Worm (Caenorhabditis elegans) whole organism, L2 larva: ENCODE results near the gene dhs-7.

ENCODE experiments used
- F13H6.1 ChIP-seq: sonication (generic microtip); optimal IDR thresholded peaks from 2 replicates; lab custom pipeline; 2016; ENCODE audit warnings: missing genetic modification characterization, missing compliant biosample characterization
- R02D3.7 ChIP-seq: fragments of 150-350 bp; optimal IDR thresholded peaks from 2 replicates; lab custom pipeline; 2014; ENCODE audit warnings: missing biosample characterization, missing genetic modification characterization
- Y55F3AM.14 ChIP-seq: fragments of 200-800 bp; sonication (Bioruptor generic); optimal IDR thresholded peaks from 2 replicates; lab custom pipeline; 2018; ENCODE audit warnings: mild to moderate bottlenecking, missing genetic modification characterization, missing compliant biosample characterization
- aly-2 ChIP-seq: fragments of 150-350 bp; optimal IDR thresholded peaks from 2 replicates; lab custom pipeline; 2014; ENCODE audit warnings: missing biosample characterization, missing genetic modification characterization
- blmp-1 ChIP-seq: sonication (generic microtip); optimal IDR thresholded peaks from 2 replicates; lab custom pipeline; 2017; ENCODE audit warnings: missing genetic modification characterization, mild to moderate bottlenecking, missing compliant biosample characterization, antibody characterized with exemption, moderate library complexity; ENCODE audit not compliant: insufficient read depth
- ceh-16 ChIP-seq: fragments of 150-350 bp; optimal IDR thresholded peaks from 2 replicates; lab custom pipeline; 2014; ENCODE audit warnings: missing biosample characterization, missing genetic modification characterization
- crh-2 ChIP-seq: sonication (generic microtip); optimal IDR thresholded peaks from 2 replicates; lab custom pipeline; 2017; ENCODE audit warnings: missing biosample characterization, missing genetic modification characterization
- egl-27 ChIP-seq: sonication (generic microtip); optimal IDR thresholded peaks from 3 replicates; lab custom pipeline; 2017; ENCODE audit warnings: missing biosample characterization, missing genetic modification reagents, missing genetic modification characterization
- elt-3 ChIP-seq: sonication (generic microtip); optimal IDR thresholded peaks from 2 replicates; lab custom pipeline; 2017; ENCODE audit warnings: missing biosample characterization, missing genetic modification characterization
- fos-1 ChIP-seq: fragments of 150-350 bp; optimal IDR thresholded peaks from 2 replicates; lab custom pipeline; 2014; ENCODE audit warnings: missing biosample characterization, missing genetic modification characterization
- lin-11 ChIP-seq: fragments of 150-350 bp; sonication (generic microtip); optimal IDR thresholded peaks from 2 replicates; lab custom pipeline; 2014; ENCODE audit warnings: missing biosample characterization, missing genetic modification characterization, inconsistent platforms, mixed read lengths
- lsy-2 ChIP-seq, 2 experiments: fragments of 150-350 bp in 1 of 2; sonication (generic microtip) in 1 of 2; optimal IDR thresholded peaks; 2 replicates each; lab custom pipeline; 2014 to 2017; ENCODE audit warnings: missing biosample characterization in 2 of 2, missing genetic modification characterization in 2 of 2
- mdl-1 ChIP-seq, 2 experiments: fragments of 150-350 bp in 1 of 2; sonication (generic microtip) in 1 of 2; optimal IDR thresholded peaks; 2 replicates each; lab custom pipeline; 2017; ENCODE audit warnings: missing biosample characterization in 2 of 2, missing genetic modification characterization in 2 of 2
- nhr-12 ChIP-seq: fragments of 150-350 bp; optimal IDR thresholded peaks from 2 replicates; lab custom pipeline; 2014; ENCODE audit warnings: missing biosample characterization, missing genetic modification characterization
- nhr-129 ChIP-seq: fragments of 150-350 bp; optimal IDR thresholded peaks from 2 replicates; lab custom pipeline; 2014; ENCODE audit warnings: missing biosample characterization, missing genetic modification characterization
- nhr-25 ChIP-seq: fragments of 150-350 bp; sonication (generic microtip); optimal IDR thresholded peaks from 3 replicates; lab custom pipeline; 2014; ENCODE audit warnings: missing biosample characterization, missing genetic modification characterization
- sem-4 ChIP-seq: fragments of 150-350 bp; optimal IDR thresholded peaks from 2 replicates; lab custom pipeline; 2014; ENCODE audit warnings: missing biosample characterization, missing genetic modification reagents, missing genetic modification characterization
- skn-1 ChIP-seq: sonication (generic microtip); optimal IDR thresholded peaks from 2 replicates; lab custom pipeline; 2017; ENCODE audit warnings: missing biosample characterization, missing genetic modification characterization
- sma-3 ChIP-seq: sonication (generic microtip); optimal IDR thresholded peaks from 2 replicates; lab custom pipeline; 2016; ENCODE audit warnings: missing genetic modification reagents, missing genetic modification characterization, missing compliant biosample characterization
- sma-9 ChIP-seq, 2 experiments: fragments of 150-350 bp in 1 of 2; sonication (generic microtip) in 1 of 2; optimal IDR thresholded peaks; 2 replicates each; lab custom pipeline; 2014 to 2016; ENCODE audit warnings: missing genetic modification characterization in 2 of 2, mild to moderate bottlenecking in 1 of 2, missing biosample characterization in 1 of 2, missing compliant biosample characterization in 1 of 2, missing genetic modification reagents in 1 of 2, moderate library complexity in 1 of 2
- snpc-4 ChIP-seq: fragments of 150-350 bp; optimal IDR thresholded peaks from 2 replicates; lab custom pipeline; 2014; ENCODE audit warnings: missing biosample characterization, missing genetic modification characterization
- unc-62 ChIP-seq: fragments of 150-350 bp; optimal IDR thresholded peaks from 2 replicates; lab custom pipeline; 2014; ENCODE audit warnings: missing biosample characterization, missing genetic modification reagents, missing genetic modification characterization
- zag-1 ChIP-seq: fragments of 150-350 bp; optimal IDR thresholded peaks from 2 replicates; lab custom pipeline; 2014; ENCODE audit warnings: missing biosample characterization, missing genetic modification characterization
- ztf-11 ChIP-seq: sonication (generic microtip); optimal IDR thresholded peaks from 2 replicates; lab custom pipeline; 2017; ENCODE audit warnings: missing biosample characterization, missing genetic modification characterization
- ztf-4 ChIP-seq: fragments of 150-350 bp; optimal IDR thresholded peaks from 2 replicates; lab custom pipeline; 2014; ENCODE audit warnings: missing biosample characterization, missing genetic modification characterization

The dhs-7 gene

DNA sequence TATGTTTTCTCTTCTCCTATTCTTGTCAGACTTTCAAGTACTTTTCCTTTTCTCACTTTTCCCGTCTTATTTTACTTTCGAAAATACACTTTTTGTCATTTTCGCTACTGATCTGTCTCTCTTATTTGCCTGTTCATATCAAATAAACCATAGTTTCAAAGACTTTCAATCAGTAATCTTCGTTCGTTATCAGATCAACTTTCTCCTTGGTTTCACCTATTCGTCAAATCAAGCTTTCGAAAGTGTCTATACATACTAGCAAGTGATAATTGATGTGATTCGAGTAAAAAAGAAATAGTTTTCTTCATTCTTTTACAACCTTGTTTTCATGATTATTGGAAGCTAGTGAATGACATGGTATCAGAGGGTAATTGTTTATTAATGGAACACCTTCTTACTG lies 34.5 kb upstream of the dhs-7 start:
- TF ChIP-seq unc-62 (GFP tag; lab: Kevin White, UChicago) (no peak), blmp-1 (tag; lab: Kevin White, UChicago) (peak; percentile 79), sma-3 (peak; percentile 28)

ce11 chrII:7239705-7240104 lies 31.4 kb upstream of the dhs-7 start:
- TF ChIP-seq nhr-25 (tag; lab: Kevin White, UChicago) (peak; percentile 15), F13H6.1 (tag; lab: Kevin White, UChicago) (no peak)

DNA sequence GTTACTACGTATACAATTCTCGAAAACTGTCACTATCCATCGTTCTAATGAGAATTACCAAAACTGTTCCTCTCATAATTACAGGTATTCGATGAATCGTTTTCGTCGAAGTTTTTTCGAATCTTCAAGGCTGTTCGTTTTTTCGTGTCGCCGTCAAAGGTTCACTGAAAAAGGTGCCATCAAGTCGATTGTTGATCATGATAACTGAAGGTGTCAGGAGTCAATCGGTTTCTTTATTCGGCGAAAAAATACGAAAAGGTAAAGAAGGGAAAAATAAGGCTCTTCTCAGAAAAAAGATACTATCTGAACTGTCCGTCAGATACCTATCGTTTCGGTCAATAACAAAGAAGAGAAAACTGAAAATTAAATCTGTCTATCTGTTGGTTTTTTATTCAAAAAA lies 30.5 kb upstream of the dhs-7 start:
- no peak for TF ChIP-seq ztf-11 (tag; lab: Kevin White, UChicago)
- TF ChIP-seq ceh-16: peak; percentile 67

ce11 chrII:7238248-7238647 lies 30.0 kb upstream of the dhs-7 start, which contains the start of gene aqp-1:
TSS of gene aqp-1 (minus strand) at chrII:7238349.
- TF ChIP-seq sma-9 (GFP tag; optimal IDR thresholded peaks at IDR 0.05; lab: Kevin White, UChicago): peak; percentile 78
- no peak for TF ChIP-seq sma-9 (tag; optimal IDR thresholded peaks at IDR 0.05; lab: Kevin White, UChicago)
- no peak for TF ChIP-seq ztf-4 (tag; lab: Kevin White, UChicago)
- TF ChIP-seq crh-2 (tag; lab: Kevin White, UChicago): peak; percentile 68
- peak; percentile 21 for TF ChIP-seq sma-3
- TF ChIP-seq fos-1 (tag; lab: Kevin White, UChicago): peak; percentile 40
- peak in 1 of 2 experiments; percentile 17 for TF ChIP-seq mdl-1 (tag; optimal IDR thresholded peaks at IDR 0.05; lab: Kevin White, UChicago)
- peak; percentile 24 for TF ChIP-seq F13H6.1 (tag; lab: Kevin White, UChicago)
- no peak for TF ChIP-seq ztf-11 (tag; lab: Kevin White, UChicago)

ce11 chrII:7236937-7237336 lies 28.7 kb upstream of the dhs-7 start:
- TF ChIP-seq mdl-1 (tag; optimal IDR thresholded peaks at IDR 0.05; lab: Kevin White, UChicago) (no peak), fos-1 (tag; lab: Kevin White, UChicago) (peak; percentile 32)

DNA sequence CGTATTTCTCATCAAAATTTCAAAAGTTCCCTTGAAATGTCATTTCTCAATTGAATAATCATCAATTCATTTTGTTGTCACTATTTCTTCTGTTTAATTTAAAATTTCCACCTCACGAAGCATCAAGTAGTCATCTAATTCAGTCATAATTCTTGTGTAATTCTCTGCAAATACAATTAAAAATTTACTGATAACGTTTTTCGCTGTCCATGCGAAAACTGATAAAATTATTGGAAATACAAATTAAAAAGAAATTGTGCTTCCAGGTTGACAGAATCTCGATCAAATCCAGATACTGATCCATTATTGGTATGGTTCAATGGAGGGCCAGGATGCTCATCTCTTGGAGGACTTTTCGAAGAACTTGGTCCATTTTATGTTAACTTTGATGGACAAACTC lies 25.0 kb upstream of the dhs-7 start:
- no peak for TF ChIP-seq lsy-2 (tag; optimal IDR thresholded peaks at IDR 0.05; lab: Kevin White, UChicago)
- TF ChIP-seq skn-1: no peak
- no peak for TF ChIP-seq ceh-16
- TF ChIP-seq R02D3.7 (tag; lab: Kevin White, UChicago): no peak
- TF ChIP-seq crh-2 (tag; lab: Kevin White, UChicago): no peak
- peak; percentile 73 for TF ChIP-seq fos-1 (tag; lab: Kevin White, UChicago)

- TF ChIP-seq fos-1 (tag; lab: Kevin White, UChicago): peak; percentile 77
- no peak for TF ChIP-seq R02D3.7 (tag; lab: Kevin White, UChicago)
- no peak for TF ChIP-seq sem-4 (tag; lab: Kevin White, UChicago)
These were observed 24.3 kb upstream of the dhs-7 start, which contains the start of gene ctsa-3.1 for ce11 chrII:7232517-7232916. TSS of gene ctsa-3.1 (plus strand) at chrII:7232853.

ce11 chrII:7231951-7232350 lies 23.7 kb upstream of the dhs-7 start:
- TF ChIP-seq fos-1 (tag; lab: Kevin White, UChicago) (no peak), snpc-4 (tag; lab: Kevin White, UChicago) (peak; percentile 86)

DNA sequence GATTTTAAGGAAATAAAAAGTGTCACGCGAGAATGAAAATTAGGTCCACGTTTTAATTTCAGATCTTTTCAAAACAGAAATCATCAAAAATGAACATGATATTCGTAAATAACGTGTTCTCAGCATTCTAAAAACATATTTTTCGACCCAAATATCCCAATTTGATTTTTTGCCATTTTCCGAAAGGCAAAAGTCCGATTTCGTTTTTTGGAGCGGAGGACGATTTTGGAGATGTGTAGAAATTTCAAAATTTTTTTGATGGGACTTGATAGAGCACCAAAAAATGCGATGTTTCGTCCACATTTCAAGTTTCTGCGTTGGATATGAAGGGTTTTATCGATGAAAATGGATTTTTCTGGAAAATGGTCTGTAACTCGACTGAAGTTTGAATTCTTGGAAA lies 22.4 kb upstream of the dhs-7 start:
- TF ChIP-seq nhr-129 (tag; lab: Kevin White, UChicago) (no peak), zag-1 (no peak), lin-11 (tag; lab: Kevin White, UChicago) (no peak), egl-27 (tag; lab: Kevin White, UChicago) (no peak), aly-2 (tag; lab: Kevin White, UChicago) (no peak), nhr-12 (tag; lab: Kevin White, UChicago) (no peak), elt-3 (no peak), snpc-4 (tag; lab: Kevin White, UChicago) (no peak), Y55F3AM.14 (no peak)
- TF ChIP-seq, all 48 proteins: peak for 0
